Worm (Caenorhabditis elegans) whole organism, L4 larva: ENCODE measurements around the gene T22C8.3.

Source experiments
- F44E2.7 ChIP-seq: fragments of 200-800 bp; sonication (Bioruptor generic); IDR thresholded peaks from 2 replicates; pipeline ENCODE4 v2.1.2; 2022; ENCODE audit warnings: missing genetic modification characterization, missing compliant biosample characterization
- F49E8.2 ChIP-seq: sonication (generic microtip); optimal IDR thresholded peaks from 2 replicates; lab custom pipeline; 2016; ENCODE audit warnings: missing compliant biosample characterization, mild to moderate bottlenecking, missing genetic modification characterization, borderline replicate concordance
- Y48G9A.11 ChIP-seq: fragments of 200-800 bp; sonication (Bioruptor generic); IDR thresholded peaks from 2 replicates; pipeline ENCODE4 v1.3.6; 2022; ENCODE audit warnings: missing genetic modification reagents, missing genetic modification characterization, missing compliant biosample characterization
- Y5F2A.4 ChIP-seq: fragments of 200-800 bp; sonication (Bioruptor generic); optimal IDR thresholded peaks from 2 replicates; lab custom pipeline; 2018; ENCODE audit warnings: mild to moderate bottlenecking, missing genetic modification characterization, missing compliant biosample characterization
- cey-2 ChIP-seq: sonication (generic microtip); optimal IDR thresholded peaks from 3 replicates; lab custom pipeline; 2017; ENCODE audit warnings: missing genetic modification characterization, mild to moderate bottlenecking, missing compliant biosample characterization, antibody characterized with exemption, borderline replicate concordance; ENCODE audit not compliant: insufficient read depth
- daf-16 ChIP-seq, 3 experiments: sonication (generic microtip); optimal IDR thresholded peaks; 2 replicates each; lab custom pipeline; 2016 to 2017; ENCODE audit warnings: missing genetic modification characterization in 3 of 3, missing genetic modification reagents in 3 of 3, mild to moderate bottlenecking in 2 of 3, missing compliant biosample characterization in 2 of 3, missing biosample characterization in 1 of 3, moderate library complexity in 1 of 3
- egl-27 ChIP-seq: sonication (generic microtip); optimal IDR thresholded peaks from 3 replicates; lab custom pipeline; 2017; ENCODE audit warnings: missing biosample characterization, missing genetic modification reagents, missing genetic modification characterization
- fos-1 ChIP-seq: fragments of 150-350 bp; optimal IDR thresholded peaks from 2 replicates; lab custom pipeline; 2014; ENCODE audit warnings: missing biosample characterization, missing genetic modification characterization
- hif-1 ChIP-seq, 2 experiments: sonication (generic microtip); optimal IDR thresholded peaks; 2 replicates each; lab custom pipeline; 2016 to 2017; ENCODE audit warnings: missing compliant biosample characterization in 2 of 2, missing genetic modification characterization in 2 of 2, missing genetic modification reagents in 2 of 2, missing genotype in 2 of 2, mild to moderate bottlenecking in 1 of 2
- lin-15B ChIP-seq: fragments of 150-350 bp; sonication (generic microtip); optimal IDR thresholded peaks from 3 replicates; lab custom pipeline; 2014; ENCODE audit warnings: missing biosample characterization, missing genetic modification characterization
- lin-38 ChIP-seq: fragments of 200-800 bp; sonication (Bioruptor generic); IDR thresholded peaks from 2 replicates; pipeline ENCODE4 v1.3.6; 2022; ENCODE audit warnings: missing genetic modification reagents, missing genetic modification characterization, missing compliant biosample characterization
- madf-5 ChIP-seq, 2 experiments: fragments of 200-800 bp; sonication (Bioruptor generic); IDR thresholded peaks; 2 replicates each; pipeline ENCODE4 v1.3.6; 2022; ENCODE audit warnings: missing compliant biosample characterization in 2 of 2, missing genetic modification characterization in 2 of 2
- madf-9 ChIP-seq: fragments of 200-800 bp; sonication (Bioruptor generic); conservative IDR thresholded peaks from 2 replicates; pipeline ENCODE4 v1.3.6; 2022; ENCODE audit warnings: missing genetic modification reagents, missing genetic modification characterization, missing compliant biosample characterization
- mdt-29 ChIP-seq: fragments of 200-800 bp; sonication (Bioruptor generic); IDR thresholded peaks from 2 replicates; pipeline ENCODE4 v1.3.6; 2022; ENCODE audit warnings: missing genetic modification reagents, missing genetic modification characterization, missing compliant biosample characterization
- mes-2 ChIP-seq: sonication (generic microtip); optimal IDR thresholded peaks from 2 replicates; lab custom pipeline; 2016; ENCODE audit warnings: missing genotype, mild to moderate bottlenecking, missing genetic modification characterization, missing compliant biosample characterization; ENCODE audit not compliant: poor library complexity, severe bottlenecking
- nhr-10 ChIP-seq: fragments of 150-350 bp; optimal IDR thresholded peaks from 2 replicates; lab custom pipeline; 2014; ENCODE audit warnings: missing biosample characterization, missing genetic modification characterization
- nhr-102 ChIP-seq: sonication (generic microtip); optimal IDR thresholded peaks from 2 replicates; lab custom pipeline; 2016; ENCODE audit warnings: mild to moderate bottlenecking, missing genetic modification characterization, moderate library complexity, missing compliant biosample characterization
- nhr-28 ChIP-seq: fragments of 150-350 bp; optimal IDR thresholded peaks from 2 replicates; lab custom pipeline; 2014; ENCODE audit warnings: missing biosample characterization, missing genetic modification characterization
- snpc-4 ChIP-seq: fragments of 150-350 bp; optimal IDR thresholded peaks from 2 replicates; lab custom pipeline; 2014; ENCODE audit warnings: missing biosample characterization, missing genetic modification characterization
- tra-1 ChIP-seq: fragments of 200-800 bp; sonication (Bioruptor generic); IDR thresholded peaks from 2 replicates; pipeline ENCODE4 v1.3.6; 2022; ENCODE audit warnings: missing genetic modification reagents, missing genetic modification characterization, missing compliant biosample characterization
- unc-130 ChIP-seq: sonication (generic microtip); optimal IDR thresholded peaks from 2 replicates; lab custom pipeline; 2016; ENCODE audit warnings: missing genetic modification reagents, missing genetic modification characterization, missing compliant biosample characterization
- unc-39 ChIP-seq: sonication (generic microtip); optimal IDR thresholded peaks from 2 replicates; lab custom pipeline; 2017; ENCODE audit warnings: missing biosample characterization, missing genetic modification characterization
- zip-11 ChIP-seq: fragments of 200-800 bp; sonication (Bioruptor generic); IDR thresholded peaks from 2 replicates; pipeline ENCODE4 v1.3.6; 2022; ENCODE audit warnings: missing genetic modification characterization, missing compliant biosample characterization

T22C8.3 gene

DNA sequence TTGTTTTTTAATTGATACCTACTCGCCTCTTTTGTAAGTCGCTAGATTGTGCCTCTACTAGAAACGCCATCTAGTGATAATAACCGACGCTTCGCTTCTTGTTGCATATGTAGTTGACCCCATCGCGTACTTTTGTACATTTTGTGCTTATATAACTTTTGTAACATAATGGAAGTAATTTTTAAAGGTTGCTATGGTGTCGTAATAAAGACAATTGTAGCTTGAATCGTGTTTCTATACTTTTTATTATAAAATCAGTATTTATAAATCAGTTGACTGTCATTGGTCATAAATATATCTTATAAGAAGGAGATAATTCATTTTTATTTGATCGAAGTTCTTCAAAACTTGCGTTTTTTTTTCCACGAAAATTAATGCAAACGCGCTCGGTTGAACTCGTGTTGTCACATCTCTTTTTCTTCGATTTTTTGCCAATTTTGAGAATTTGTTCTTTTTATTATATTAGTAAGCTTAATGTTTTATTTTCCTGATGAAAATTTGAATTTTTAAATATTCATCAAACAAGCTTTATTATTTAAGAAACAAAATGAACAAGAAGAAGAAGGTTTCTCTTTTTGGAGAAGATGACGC, 44.2 kb downstream of the T22C8.3 start, which contains the start of gene F54C9.9 (continued):
- TF ChIP-seq zip-11 (GFP tag; lab: Robert Waterston, UW) (no peak), hif-1 (tag; optimal IDR thresholded peaks at IDR 0.05; lab: Kevin White, UChicago) (no peak), F44E2.7 (GFP tag; lab: Robert Waterston, UW) (no peak), snpc-4 (tag; lab: Kevin White, UChicago) (no peak), lin-15B (tag; lab: Kevin White, UChicago) (no peak), fos-1 (tag; lab: Kevin White, UChicago) (no peak), Y5F2A.4 (GFP tag; lab: Kevin White, UChicago) (no peak), unc-39 (tag; lab: Kevin White, UChicago) (no peak), unc-130 (GFP tag; lab: Kevin White, UChicago) (peak; percentile 54), egl-27 (tag; lab: Kevin White, UChicago) (no peak), nhr-10 (tag; lab: Kevin White, UChicago) (no peak), mes-2 (tag; lab: Kevin White, UChicago) (peak; percentile 44), nhr-28 (tag; lab: Kevin White, UChicago) (peak; percentile 11), madf-5 (GFP tag; IDR thresholded peaks at IDR 0.05; lab: Robert Waterston, UW) (no peak)

DNA sequence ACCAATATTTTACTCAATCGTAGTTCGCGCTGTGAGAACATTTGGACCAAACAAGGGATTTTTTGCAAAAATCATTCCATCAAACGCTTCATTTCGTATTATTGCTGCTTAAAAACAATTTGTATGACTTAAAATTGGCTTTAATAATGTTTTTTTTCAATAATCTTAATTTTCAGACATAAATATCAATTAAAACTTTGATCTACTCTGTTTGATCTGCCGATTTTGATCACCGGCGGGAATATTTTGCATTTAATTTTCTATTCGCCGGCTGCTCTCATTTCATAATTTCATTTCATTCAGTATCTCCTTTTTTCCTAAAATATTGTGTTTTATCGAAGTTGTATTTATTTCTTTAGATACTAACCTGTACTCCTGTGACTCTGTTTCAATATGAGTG, 46.6 kb downstream of the T22C8.3 start, which contains the start of gene puf-5:
puf-5 (plus strand) TSS at position 358 of the 400 bp plus-strand sequence.
- TF ChIP-seq unc-130 (GFP tag; lab: Kevin White, UChicago) (peak; percentile 24), lin-38 (0 out of 2 replicates have a peak, but pooled peaks have one; percentile 4), madf-9 (GFP tag; lab: Robert Waterston, UW) (no peak), daf-16 (GFP tag; optimal IDR thresholded peaks at IDR 0.05; lab: Kevin White, UChicago) (no peak), daf-16 (tag; optimal IDR thresholded peaks at IDR 0.05; lab: Kevin White, UChicago) (no peak), cey-2 (tag; lab: Kevin White, UChicago) (no peak)

DNA sequence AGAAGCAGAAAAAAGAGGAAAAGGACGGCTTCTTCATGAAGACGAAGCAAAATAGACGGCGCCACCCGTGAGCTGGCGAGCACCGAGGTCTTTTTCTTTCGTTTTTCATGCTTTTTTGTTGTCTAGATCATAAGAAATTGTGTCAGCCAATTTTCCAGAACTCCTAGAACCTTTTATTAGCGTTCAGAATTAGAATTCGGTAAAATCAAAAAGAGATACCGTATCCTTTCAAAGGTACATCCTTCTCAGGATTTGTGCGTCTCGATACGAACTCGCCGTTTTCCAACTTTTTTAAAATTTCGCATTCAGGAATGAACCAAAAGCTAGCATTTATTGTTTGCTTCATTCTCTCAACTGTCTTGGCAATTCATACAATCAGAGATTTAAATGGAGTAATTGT, 48.7 kb downstream of the T22C8.3 start, which contains the start of gene F54C9.7:
F54C9.7 (plus strand) TSS at position 301 of the 400 bp plus-strand sequence.
- TF ChIP-seq lin-38 (peak; percentile 44), nhr-102 (no peak)
- TF ChIP-seq, all 104 proteins: peak for 1

DNA sequence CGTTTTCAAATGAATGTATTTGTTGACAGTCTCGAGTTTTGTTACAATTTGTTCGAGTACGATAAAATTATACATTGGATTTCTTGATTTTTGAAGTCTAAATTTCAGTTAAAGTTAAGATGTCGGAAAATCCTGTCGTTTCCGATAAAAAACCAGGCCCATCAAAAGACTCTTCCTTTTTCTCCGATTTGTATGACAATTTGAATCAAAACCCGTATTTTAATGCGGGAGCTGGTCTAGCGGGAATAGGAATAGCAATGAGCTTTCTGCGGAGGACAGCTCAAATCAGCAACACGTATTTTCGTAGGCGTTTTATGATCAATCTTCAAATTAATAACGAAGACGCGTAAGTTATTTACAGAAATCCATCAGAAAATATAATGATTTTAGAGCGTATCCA, 50.8 kb downstream of the T22C8.3 start, which contains the start of gene bcs-1:
bcs-1 (plus strand) TSS at position 109 of the 400 bp plus-strand sequence.
- no peak for TF ChIP-seq mdt-29 (GFP tag; lab: Robert Waterston, UW)
- 0 out of 2 replicates have a peak, but pooled peaks have one; percentile 7 for TF ChIP-seq Y48G9A.11 (GFP tag; lab: Robert Waterston, UW)
- no peak for TF ChIP-seq daf-16 (GFP tag; optimal IDR thresholded peaks at IDR 0.05; lab: Kevin White, UChicago)
- TF ChIP-seq daf-16 (tag; optimal IDR thresholded peaks at IDR 0.05; lab: Kevin White, UChicago) = peak; percentile 14
- TF ChIP-seq F49E8.2 (tag; lab: Kevin White, UChicago) = peak; percentile 39
- TF ChIP-seq lin-38 = peak; percentile 49; the same call in 1 of the 2 replicates
- TF ChIP-seq tra-1 (GFP tag; lab: Robert Waterston, UW) = 0 out of 2 replicates have a peak, but pooled peaks have one; percentile 14
